Fruit fly (Drosophila melanogaster) whole organism, larva: ENCODE results near the gene Cep290.

ENCODE experiments used
- noc ChIP-seq: fragments of 200-800 bp; sonication (Bioruptor generic); optimal IDR thresholded peaks from 3 replicates; lab custom pipeline; 2019; ENCODE audit warnings: missing biosample characterization, mild to moderate bottlenecking, missing genetic modification characterization, moderate library complexity

The Cep290 gene

DNA sequence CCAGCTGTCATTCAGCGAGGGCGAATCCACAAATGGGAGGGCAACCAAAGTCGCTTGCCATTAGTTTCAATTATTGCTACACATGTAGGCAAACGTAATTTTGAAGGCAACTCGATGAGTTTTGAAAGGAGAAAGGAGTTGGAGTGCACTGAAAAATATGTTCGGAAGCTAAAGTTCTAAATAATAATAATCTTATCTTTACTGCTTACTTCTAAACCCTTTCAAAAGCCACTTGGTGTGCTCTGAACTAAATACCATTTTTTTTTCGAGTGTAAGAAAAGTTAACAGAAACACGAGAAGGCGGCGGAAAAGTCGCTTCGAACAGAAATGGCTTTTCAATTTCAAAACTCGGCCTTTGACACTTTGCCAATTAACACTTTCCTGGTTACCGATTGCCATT is at the start of gene Cep290:
TSS of gene Cep290 (plus strand) at position 301 of the 400 bp plus-strand sequence.
- TF ChIP-seq noc (tag; lab: Kevin White, UChicago) = no peak

DNA sequence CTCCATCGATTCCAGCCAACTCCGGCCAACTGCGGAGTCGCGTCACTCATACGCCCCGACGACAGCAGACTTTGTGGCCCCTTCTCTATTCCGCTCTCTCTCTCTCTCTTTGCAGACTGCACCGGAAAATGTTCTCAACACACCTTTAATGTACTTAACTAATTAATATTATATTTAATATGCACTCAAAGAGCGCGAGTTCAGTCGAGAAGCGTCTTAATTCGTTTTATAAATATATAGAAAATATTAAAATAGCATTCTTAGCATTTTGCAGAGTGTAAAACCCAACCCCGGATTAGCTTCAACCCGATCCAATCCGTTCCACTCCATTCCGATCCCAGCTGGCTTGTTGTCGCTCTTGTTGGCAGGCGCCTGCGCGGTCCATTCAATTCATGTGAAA is 49.3 kb upstream of the Cep290 start:
- TF ChIP-seq noc (tag; lab: Kevin White, UChicago) = no peak

DNA sequence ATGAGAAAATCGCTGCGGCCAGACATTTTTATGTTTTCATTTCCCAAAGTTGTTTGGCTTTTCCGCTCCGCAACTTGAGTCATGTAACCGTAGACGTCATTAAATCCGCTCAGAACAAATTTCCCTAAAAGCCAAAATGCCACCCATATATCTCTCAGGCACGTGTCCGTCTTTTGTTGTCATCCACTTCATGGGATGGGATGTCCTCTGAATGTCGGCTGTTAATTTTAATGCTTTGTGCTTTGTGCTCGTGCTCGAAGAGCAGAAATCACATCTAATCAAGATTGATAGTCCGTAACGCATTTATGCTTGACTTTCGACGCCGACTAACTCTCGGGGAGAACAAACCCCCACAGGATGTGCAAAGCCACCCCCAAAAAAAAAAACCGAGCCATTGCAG is 48.7 kb upstream of the Cep290 start:
- no peak for TF ChIP-seq noc (tag; lab: Kevin White, UChicago)

DNA sequence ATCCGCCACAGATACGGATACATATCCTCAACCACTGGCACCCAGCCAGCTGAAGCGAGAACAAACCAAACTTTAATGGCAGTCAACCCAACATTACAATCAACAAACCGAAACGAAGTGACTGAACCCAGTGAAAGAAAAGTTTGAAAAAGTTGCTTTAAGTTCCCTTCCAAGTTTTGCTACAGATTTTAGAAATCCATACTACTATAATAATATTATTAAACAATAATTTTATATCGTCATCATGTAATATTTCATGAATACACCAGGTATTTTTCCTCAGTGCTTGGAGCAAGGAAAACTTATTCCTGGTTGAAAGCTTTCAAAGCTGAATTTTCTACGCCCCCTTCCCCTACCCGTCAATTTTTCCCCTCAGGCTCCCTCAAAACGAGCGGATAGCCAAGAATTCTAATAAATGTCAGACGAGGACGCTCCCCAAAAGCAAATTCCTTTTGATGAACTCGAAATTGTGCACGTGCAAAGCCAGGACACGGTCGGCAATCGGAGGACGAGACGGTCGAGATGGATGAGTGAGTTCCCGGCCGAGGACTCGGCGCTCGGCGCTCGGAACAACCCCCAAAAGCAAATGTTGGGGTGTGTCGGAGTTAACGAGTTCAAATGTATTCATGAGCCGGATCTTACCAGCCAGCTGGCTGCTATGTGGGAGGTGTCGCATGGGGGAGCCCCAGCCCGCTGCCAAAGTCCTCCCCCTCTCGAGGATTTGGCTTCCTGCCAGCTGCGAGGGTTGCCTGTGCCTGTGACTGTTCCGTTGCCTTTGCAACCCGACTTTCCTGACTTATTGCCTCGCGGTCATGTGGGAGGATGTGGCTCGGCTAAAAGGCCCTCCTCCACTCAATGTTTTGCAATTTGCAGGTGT is 46.6 kb upstream of the Cep290 start:
- no peak for TF ChIP-seq noc (tag; lab: Kevin White, UChicago)

DNA sequence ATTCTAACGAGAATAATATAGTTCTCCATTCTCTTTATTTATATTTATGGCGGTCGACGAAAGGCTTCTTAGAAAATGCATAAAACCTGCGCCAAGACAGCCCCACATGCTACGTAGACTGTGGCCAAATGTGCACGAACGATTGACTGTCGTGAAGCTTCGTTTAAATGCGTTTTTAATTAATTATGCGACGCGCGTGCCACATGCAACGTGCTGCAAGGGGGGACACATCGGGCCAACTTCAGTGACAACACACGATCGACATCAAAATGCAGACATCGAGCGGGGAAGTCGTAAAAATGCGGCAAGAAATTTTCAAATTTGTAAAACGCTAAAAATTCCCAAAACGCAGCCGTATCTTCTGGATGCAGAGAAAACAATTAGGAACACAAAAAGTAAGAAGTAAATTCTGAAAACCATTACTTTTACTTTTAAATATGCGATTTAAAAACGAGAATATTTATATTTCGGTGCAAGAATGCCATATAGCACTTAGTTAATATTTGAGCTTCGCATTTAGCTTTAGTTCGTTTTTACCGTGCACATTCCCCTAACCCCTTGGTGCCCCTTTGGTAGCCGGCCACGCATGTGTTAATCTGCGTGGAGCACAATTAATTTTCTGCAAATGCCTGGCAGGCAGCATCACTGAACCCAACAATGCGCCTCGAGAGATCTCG is 43.8 kb upstream of the Cep290 start:
- TF ChIP-seq noc (tag; lab: Kevin White, UChicago) = no peak

DNA sequence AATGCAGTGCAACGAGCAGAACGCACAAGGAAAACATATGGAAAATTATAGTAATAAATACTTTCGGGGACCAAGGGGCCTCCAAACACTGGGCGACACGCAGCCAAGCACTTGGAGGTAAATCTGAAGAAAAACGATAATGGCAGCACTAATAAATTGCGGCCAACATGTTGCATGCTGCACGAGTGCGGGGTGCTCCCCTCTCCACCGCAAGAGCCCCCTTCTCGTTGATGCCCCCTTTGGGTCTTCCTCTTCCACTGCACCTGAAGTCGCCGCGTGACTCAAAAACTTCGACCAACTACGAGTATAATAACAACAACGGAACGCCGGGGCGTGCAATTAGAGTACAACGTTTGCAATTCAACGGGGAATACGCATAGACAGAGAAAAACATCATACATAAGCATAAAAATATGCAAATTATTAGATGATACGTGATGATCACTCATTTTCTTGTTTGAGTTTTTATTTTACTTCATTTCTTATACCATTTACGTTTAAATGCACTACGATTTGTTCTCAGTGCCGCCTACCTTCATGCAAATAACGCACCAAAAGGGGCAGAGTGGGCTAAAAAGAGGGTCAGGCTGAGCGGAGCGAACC is 41.8 kb upstream of the Cep290 start:
- TF ChIP-seq noc (tag; lab: Kevin White, UChicago) = no peak

DNA sequence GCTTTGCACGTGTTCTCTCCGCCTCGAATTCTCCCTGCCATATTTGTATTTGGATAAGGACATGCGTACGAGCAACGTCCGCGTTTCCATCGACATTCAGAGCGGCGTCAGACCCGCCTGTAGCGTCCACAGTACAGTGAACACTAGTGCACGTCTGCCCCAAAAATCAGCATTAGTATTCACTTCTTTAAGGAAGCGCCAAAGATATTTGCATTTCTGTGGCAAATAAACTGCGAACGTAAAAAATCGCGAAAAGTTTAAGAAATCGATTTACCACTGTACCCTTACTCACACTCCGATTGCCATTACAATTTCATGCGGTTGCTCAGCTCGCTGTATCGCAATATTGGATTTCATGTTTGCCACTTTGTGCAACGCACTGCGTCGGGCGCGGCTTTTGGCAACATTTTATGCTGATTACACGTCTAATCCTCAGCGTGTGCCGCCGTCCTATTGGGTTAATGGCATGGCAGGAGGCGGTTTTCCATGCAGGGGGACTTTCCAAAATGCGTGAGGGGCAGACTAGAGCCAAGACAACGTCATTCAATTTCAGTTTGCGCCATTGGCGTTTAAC is 40.9 kb upstream of the Cep290 start:
- peak; percentile 19 for TF ChIP-seq noc (tag; lab: Kevin White, UChicago)

DNA sequence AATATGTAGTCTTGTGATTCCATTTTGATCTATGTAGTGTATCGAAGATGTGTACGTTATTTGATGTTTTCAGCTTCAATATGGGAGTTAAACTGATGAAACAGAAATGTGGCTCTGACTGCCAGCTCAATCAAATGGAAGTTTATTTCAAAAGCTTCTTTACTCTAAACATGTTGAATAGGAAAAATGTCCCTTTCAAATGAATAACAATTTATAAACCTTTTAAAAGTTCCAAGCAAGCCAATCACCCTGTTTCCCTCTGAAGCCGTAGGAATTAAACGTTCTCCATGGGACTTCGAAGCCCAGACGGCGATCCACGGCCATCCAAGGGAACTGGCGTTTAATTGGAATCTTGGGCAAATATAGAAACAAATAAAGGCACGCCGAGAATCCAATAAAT is 39.8 kb upstream of the Cep290 start, which contains the start of gene CG13898:
TSS of gene CG13898 (minus strand) at position 101 of the 400 bp plus-strand sequence.
- no peak for TF ChIP-seq noc (tag; lab: Kevin White, UChicago)

DNA sequence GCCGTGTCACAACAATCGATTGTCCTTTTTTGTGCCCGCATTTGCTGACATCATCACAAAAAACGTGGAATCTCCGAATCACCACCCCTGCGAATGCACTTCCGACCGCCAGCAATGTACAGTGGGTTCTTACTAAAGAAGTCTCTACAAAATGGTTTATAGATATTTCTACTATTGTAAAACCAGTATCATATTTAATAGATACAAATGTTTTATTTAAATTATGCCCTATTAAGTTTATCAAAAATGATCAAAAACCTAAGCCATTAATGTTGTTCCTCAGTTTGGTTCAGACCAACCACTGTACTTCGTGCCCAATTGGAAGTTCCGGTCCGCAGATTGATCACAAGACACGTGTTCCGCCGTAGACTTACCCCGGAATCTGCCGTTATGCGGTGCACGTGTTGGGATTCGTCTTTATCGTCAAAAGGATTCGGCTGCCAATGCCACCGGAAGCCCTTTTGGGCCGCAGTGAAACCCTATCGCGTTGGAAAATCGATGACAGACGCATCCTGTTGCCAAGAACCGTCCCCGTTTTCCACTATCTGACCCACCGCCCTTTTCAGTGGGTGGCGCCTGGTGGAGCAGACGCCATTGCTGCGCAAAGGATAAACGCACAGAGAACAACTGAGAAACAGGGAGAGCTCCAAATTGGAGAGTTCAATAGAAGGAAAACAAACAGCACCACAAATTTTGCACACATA is 39.0 kb upstream of the Cep290 start:
- no peak for TF ChIP-seq noc (tag; lab: Kevin White, UChicago)

DNA sequence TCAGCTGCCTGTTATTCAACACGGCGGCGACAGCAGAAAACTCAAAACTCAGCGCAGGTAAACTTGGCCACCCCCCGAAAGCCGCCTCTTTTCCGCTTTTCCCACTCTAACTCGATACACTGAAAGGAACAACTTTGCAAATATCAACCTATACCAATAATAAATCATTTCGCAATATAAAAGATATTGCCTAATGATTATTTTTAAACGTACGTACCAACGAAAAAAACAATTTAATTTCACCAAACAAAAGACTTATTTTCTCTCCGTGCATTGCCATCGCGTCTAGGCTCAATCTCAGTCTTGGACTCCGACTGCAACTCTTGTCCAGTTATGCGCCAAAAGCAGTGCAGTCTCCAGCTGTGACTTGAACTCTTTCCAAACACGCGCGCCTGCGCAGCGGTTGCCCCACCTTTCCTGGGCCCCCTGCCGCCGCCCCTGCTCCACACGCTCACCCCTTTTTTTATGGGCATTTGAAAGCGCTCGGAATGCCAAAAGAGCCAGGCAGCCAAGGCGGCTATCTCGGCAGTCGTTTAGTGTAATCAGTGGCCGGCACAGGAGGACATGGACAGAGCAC is 38.0 kb upstream of the Cep290 start:
- no peak for TF ChIP-seq noc (tag; lab: Kevin White, UChicago)

DNA sequence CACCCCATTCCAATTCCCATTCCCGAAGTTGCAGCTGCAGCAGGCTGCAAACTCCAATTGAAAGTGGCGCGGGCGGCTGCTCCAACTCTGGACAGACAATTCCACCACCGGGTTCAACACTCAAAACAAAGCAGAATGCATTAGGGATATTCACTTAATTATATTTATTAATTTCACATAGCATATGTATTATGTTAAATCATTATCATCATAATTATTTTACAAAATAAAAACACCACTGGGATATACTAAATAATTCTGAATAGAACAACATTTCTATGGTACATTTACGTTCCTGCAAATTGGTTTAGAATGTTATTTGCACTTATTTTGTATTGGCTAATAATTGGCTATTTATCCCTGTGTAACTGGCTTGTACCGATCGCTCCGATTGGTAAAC is 36.3 kb upstream of the Cep290 start:
- TF ChIP-seq noc (tag; lab: Kevin White, UChicago) = no peak

DNA sequence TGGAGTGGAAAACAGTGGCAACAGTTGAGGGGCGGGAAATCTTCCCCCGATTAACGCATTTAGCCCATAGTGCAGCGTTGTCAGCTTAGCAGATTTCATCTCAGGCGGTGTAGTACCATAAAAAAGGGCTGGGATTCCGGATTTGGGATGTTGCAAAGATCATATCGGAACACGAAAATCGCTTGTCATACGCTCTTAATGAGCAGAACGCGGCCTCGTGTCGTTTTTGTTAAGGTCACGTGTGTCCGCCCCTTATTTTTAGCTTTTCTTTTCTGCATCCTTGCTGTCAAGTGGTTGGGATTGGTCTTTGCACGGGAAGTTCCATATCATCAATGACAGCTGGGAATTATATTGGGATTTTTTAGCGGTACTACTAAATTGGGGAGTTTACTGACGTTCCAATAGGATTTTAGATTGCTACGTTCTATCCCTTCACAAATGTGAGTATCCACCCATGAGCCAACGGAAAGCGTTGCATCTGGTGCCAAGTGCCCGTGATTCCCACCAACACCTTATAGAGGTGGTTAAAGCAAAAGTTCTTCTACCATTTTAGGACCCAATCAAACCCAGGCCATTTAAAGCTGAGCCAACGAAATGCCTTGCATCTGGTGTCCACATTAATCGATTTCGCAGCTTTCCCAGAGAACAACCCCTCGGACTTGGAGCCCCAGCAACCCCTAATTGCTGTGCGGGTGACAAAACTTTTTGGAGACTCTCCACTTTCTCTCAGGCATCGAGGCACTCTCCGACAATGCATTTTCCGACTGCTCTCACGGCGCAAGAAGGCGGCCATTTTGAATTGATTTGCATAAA is 34.8 kb upstream of the Cep290 start:
- TF ChIP-seq noc (tag; lab: Kevin White, UChicago) = no peak

DNA sequence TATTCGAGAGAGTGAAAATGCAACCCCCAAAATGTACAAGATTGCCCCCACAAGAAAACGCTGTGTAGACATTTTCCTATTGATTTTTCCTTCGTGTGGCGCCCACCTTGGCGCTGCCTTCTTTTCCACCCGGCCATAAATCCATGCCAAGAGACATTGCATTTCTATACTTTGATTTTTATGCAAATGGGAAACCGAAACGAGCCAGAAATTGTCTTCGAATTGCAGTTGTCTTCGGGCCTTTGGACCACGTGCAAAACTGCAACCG is 34.3 kb upstream of the Cep290 start:
- no peak for TF ChIP-seq noc (tag; lab: Kevin White, UChicago)

DNA sequence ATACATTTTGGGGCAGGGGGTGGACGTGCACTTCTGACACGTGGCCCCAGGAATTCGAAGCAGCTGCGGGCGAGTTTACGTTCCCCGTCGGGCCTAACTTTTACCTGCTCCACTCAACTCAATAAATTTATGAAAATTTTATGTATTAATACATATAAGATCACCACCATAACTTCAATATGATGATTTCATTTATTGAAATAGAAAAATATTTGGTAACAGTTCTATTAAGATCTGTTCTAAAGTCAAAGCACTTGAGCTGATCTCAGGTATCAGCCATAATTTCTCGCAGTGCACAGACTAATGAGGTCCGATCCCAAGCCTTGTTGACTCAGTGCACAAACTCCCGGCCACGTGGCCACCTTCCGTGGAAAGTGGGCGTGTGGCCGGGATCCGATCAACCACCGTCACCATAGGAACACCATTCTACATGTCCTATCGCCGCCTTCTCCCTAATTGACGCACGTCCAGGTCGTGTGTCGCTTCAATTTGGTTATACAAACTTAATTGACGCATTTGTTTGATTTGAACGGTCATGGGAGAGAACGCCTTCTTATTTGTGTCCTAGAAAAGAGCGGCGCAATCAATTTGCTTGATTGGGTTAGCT is 33.6 kb upstream of the Cep290 start:
- TF ChIP-seq noc (tag; lab: Kevin White, UChicago) = no peak
